Worm (Caenorhabditis elegans) whole organism, midembryonic: Measurements from ENCODE around the gene dop-3.

Experiments
- T22C8.4 ChIP-seq: fragments of 200-800 bp; sonication (Bioruptor generic); IDR thresholded peaks from 2 replicates; pipeline ENCODE4 v1.3.6; 2022; ENCODE audit warnings: missing genetic modification characterization, missing compliant biosample characterization
- cog-1 ChIP-seq: sonication (generic microtip); optimal IDR thresholded peaks from 2 replicates; lab custom pipeline; 2016; ENCODE audit warnings: missing genetic modification characterization, missing compliant biosample characterization
- flt-1 ChIP-seq: fragments of 200-800 bp; sonication (Bioruptor generic); IDR thresholded peaks from 2 replicates; pipeline ENCODE4 v1.3.6; 2022; ENCODE audit warnings: missing genetic modification characterization, missing compliant biosample characterization
- med-1 ChIP-seq: sonication (generic microtip); optimal IDR thresholded peaks from 2 replicates; lab custom pipeline; 2017; ENCODE audit warnings: missing genetic modification characterization, mild to moderate bottlenecking, missing compliant biosample characterization, antibody characterized with exemption, missing genetic modification reagents; ENCODE audit not compliant: insufficient read depth
- tab-1 ChIP-seq: fragments of 200-800 bp; sonication (Bioruptor generic); IDR thresholded peaks from 2 replicates; pipeline ENCODE4 v1.3.6; 2022; ENCODE audit warnings: missing genetic modification characterization, missing compliant biosample characterization
- ztf-23 ChIP-seq: fragments of 200-800 bp; sonication (Bioruptor generic); IDR thresholded peaks from 2 replicates; pipeline ENCODE4 v1.3.6; 2022; ENCODE audit warnings: missing genetic modification reagents, missing genetic modification characterization, missing compliant biosample characterization
- ztf-29 ChIP-seq: fragments of 200-800 bp; sonication (Bioruptor generic); IDR thresholded peaks from 2 replicates; pipeline ENCODE4 v1.3.6; 2022; ENCODE audit warnings: missing genetic modification reagents, missing genetic modification characterization, missing compliant biosample characterization

- TF ChIP-seq ztf-23 = no peak
- TF ChIP-seq ztf-29 (GFP tag; lab: Robert Waterston, UW) = no peak
- TF ChIP-seq tab-1 (GFP tag; lab: Robert Waterston, UW) = no peak
- no peak for TF ChIP-seq cog-1 (tag; lab: Kevin White, UChicago)
- TF ChIP-seq med-1 (GFP tag; lab: Kevin White, UChicago) = no peak
- TF ChIP-seq flt-1 (GFP tag; lab: Robert Waterston, UW) = no peak
- no peak for TF ChIP-seq T22C8.4 (GFP tag; lab: Robert Waterston, UW)
Observed at ce11 chrX:6551073-6551652, 18.4 kb downstream of the dop-3 start.
